Fruit fly (Drosophila melanogaster) whole organism, embryonic: ENCODE data around the gene sro.

ENCODE experiments used
- CG11456 ChIP-seq: fragments of 200-800 bp; sonication (Bioruptor generic); IDR thresholded peaks from 3 replicates; pipeline ENCODE4 v1.3.6; 2022; ENCODE audit warnings: missing biosample characterization, missing genetic modification characterization
- CG12659 ChIP-seq: fragments of 200-800 bp; sonication (Bioruptor generic); optimal IDR thresholded peaks from 3 replicates; lab custom pipeline; 2017; ENCODE audit warnings: mild to moderate bottlenecking, missing biosample characterization, missing genetic modification reagents, missing genetic modification characterization
- CG13424 ChIP-seq: fragments of 200-800 bp; sonication (Bioruptor generic); optimal IDR thresholded peaks from 2 replicates; lab custom pipeline; 2019; ENCODE audit warnings: missing biosample characterization, mild to moderate bottlenecking, missing genetic modification characterization, moderate library complexity
- CG14050 ChIP-seq: fragments of 200-800 bp; sonication (Bioruptor generic); IDR thresholded peaks from 3 replicates; pipeline ENCODE4 v1.3.6; 2022; ENCODE audit warnings: missing biosample characterization, missing genetic modification characterization
- CG15514 ChIP-seq: fragments of 200-800 bp; sonication (Bioruptor generic); optimal IDR thresholded peaks from 3 replicates; lab custom pipeline; 2017; ENCODE audit warnings: missing biosample characterization, missing genetic modification characterization, mild to moderate bottlenecking, moderate library complexity, missing genetic modification reagents
- CG17359 ChIP-seq: fragments of 200-800 bp; sonication (Bioruptor generic); optimal IDR thresholded peaks from 3 replicates; lab custom pipeline; 2018; ENCODE audit warnings: missing biosample characterization, mild to moderate bottlenecking, missing genetic modification characterization, moderate library complexity
- CG17802 ChIP-seq: fragments of 200-800 bp; sonication (Bioruptor generic); optimal IDR thresholded peaks from 2 replicates; lab custom pipeline; 2018; ENCODE audit warnings: missing biosample characterization, mild to moderate bottlenecking, missing genetic modification characterization, moderate library complexity
- CG18599 ChIP-seq: fragments of 200-800 bp; sonication (Bioruptor generic); optimal IDR thresholded peaks from 3 replicates; lab custom pipeline; 2017; ENCODE audit warnings: missing biosample characterization, missing genetic modification characterization, mild to moderate bottlenecking, moderate library complexity, missing genetic modification reagents
- CG2129 ChIP-seq: fragments of 200-800 bp; sonication (Bioruptor generic); IDR thresholded peaks from 2 replicates; pipeline ENCODE4 v1.3.6; 2022; ENCODE audit warnings: missing biosample characterization, missing genetic modification characterization; ENCODE audit not compliant: partially characterized antibody
- CG31441 ChIP-seq: fragments of 200-800 bp; sonication (Bioruptor generic); IDR thresholded peaks from 2 replicates; pipeline ENCODE4 v1.3.6; 2022; ENCODE audit warnings: missing biosample characterization, missing genetic modification characterization
- CG3995 ChIP-seq: fragments of 200-800 bp; sonication (Bioruptor generic); optimal IDR thresholded peaks from 3 replicates; lab custom pipeline; 2016; ENCODE audit warnings: missing biosample characterization, missing genetic modification characterization
- CG4328 ChIP-seq: fragments of 200-800 bp; sonication (Bioruptor generic); optimal IDR thresholded peaks from 3 replicates; lab custom pipeline; 2017; ENCODE audit warnings: missing biosample characterization, missing genetic modification reagents, missing genetic modification characterization
- CG4820 ChIP-seq: fragments of 200-800 bp; sonication (Bioruptor generic); optimal IDR thresholded peaks from 3 replicates; lab custom pipeline; 2016; ENCODE audit warnings: missing biosample characterization, missing genetic modification characterization
- CG6791 ChIP-seq: fragments of 200-800 bp; sonication (Bioruptor generic); IDR thresholded peaks from 3 replicates; pipeline ENCODE4 v1.3.6; 2022; ENCODE audit warnings: missing biosample characterization, missing genetic modification characterization; ENCODE audit not compliant: partially characterized antibody
- CG7556 ChIP-seq: fragments of 200-800 bp; sonication (Bioruptor generic); optimal IDR thresholded peaks from 2 replicates; lab custom pipeline; 2017; ENCODE audit warnings: missing biosample characterization, mild to moderate bottlenecking, missing genetic modification characterization
- CG8290 ChIP-seq, 3 experiments: fragments of 200-800 bp; sonication (Bioruptor generic); optimal IDR thresholded peaks; 2 replicates each; lab custom pipeline; 2016 to 2019; ENCODE audit warnings: missing biosample characterization in 3 of 3, missing genetic modification characterization in 3 of 3, mild to moderate bottlenecking in 2 of 3, moderate library complexity in 1 of 3
- CG8944 ChIP-seq: fragments of 200-800 bp; sonication (Bioruptor generic); optimal IDR thresholded peaks from 3 replicates; lab custom pipeline; 2016; ENCODE audit warnings: missing biosample characterization, missing genetic modification characterization
- CG9817 ChIP-seq: fragments of 200-800 bp; sonication (Bioruptor generic); optimal IDR thresholded peaks from 2 replicates; lab custom pipeline; 2018; ENCODE audit warnings: missing biosample characterization, mild to moderate bottlenecking, missing genetic modification characterization, moderate library complexity
- D ChIP-seq, 2 experiments: fragments of 200-800 bp in 1 of 2; fragments of >200 bp in 1 of 2; sonication (Bioruptor generic) in 1 of 2; optimal IDR thresholded peaks; 2 replicates in 1 of 2; 3 replicates in 1 of 2; lab custom pipeline; 2017; ENCODE audit warnings: mild to moderate bottlenecking in 1 of 2, missing biosample characterization in 1 of 2, missing genetic modification characterization in 1 of 2, missing genetic modification reagents in 1 of 2
- Dll ChIP-seq: fragments of 200-800 bp; sonication (Bioruptor generic); IDR thresholded peaks from 4 replicates; pipeline ENCODE4 v1.3.6; 2022; ENCODE audit warnings: missing biosample characterization, missing genetic modification characterization; ENCODE audit not compliant: partially characterized antibody
- Doc2 ChIP-seq: fragments of 200-800 bp; sonication (Bioruptor generic); IDR thresholded peaks from 2 replicates; pipeline ENCODE4 v1.3.6; 2022; ENCODE audit warnings: missing biosample characterization, missing genetic modification characterization
- HHEX ChIP-seq: fragments of 200-800 bp; sonication (Bioruptor generic); optimal IDR thresholded peaks from 3 replicates; lab custom pipeline; 2017; ENCODE audit warnings: missing biosample characterization, mild to moderate bottlenecking, missing genetic modification characterization, missing genetic modification reagents
- HLH54F ChIP-seq: fragments of 200-800 bp; sonication (Bioruptor generic); optimal IDR thresholded peaks from 3 replicates; lab custom pipeline; 2016; ENCODE audit warnings: missing biosample characterization, missing genetic modification characterization
- Hsf ChIP-seq: fragments of 200-800 bp; sonication (Bioruptor generic); optimal IDR thresholded peaks from 3 replicates; lab custom pipeline; 2016; ENCODE audit warnings: missing biosample characterization, missing genetic modification characterization
- NFAT ChIP-seq: fragments of 200-800 bp; sonication (Bioruptor generic); IDR thresholded peaks from 2 replicates; pipeline ENCODE4 v1.3.6; 2022; ENCODE audit warnings: missing biosample characterization, missing genetic modification characterization
- Oli ChIP-seq: fragments of 200-800 bp; sonication (Bioruptor generic); optimal IDR thresholded peaks from 2 replicates; lab custom pipeline; 2018; ENCODE audit warnings: missing biosample characterization, mild to moderate bottlenecking, missing genetic modification characterization, moderate library complexity
- Ptx1 ChIP-seq: fragments of 200-800 bp; sonication (Bioruptor generic); IDR thresholded peaks from 2 replicates; pipeline ENCODE4 v1.3.6; 2022; ENCODE audit warnings: missing biosample characterization, missing genetic modification characterization
- Sry-β ChIP-seq: fragments of 200-800 bp; sonication (Bioruptor generic); optimal IDR thresholded peaks from 2 replicates; lab custom pipeline; 2018; ENCODE audit warnings: missing biosample characterization, mild to moderate bottlenecking, missing genetic modification characterization, moderate library complexity
- Sry-δ ChIP-seq: fragments of 200-800 bp; sonication (Bioruptor generic); optimal IDR thresholded peaks from 2 replicates; lab custom pipeline; 2016; ENCODE audit warnings: missing biosample characterization, missing genetic modification characterization
- ab ChIP-seq: fragments of 200-800 bp; sonication (Bioruptor generic); optimal IDR thresholded peaks from 2 replicates; lab custom pipeline; 2016; ENCODE audit warnings: missing biosample characterization, missing genetic modification characterization
- crp ChIP-seq, 2 experiments: fragments of 200-800 bp; sonication (Bioruptor generic); optimal IDR thresholded peaks; 2 replicates in 1 of 2; 3 replicates in 1 of 2; lab custom pipeline; 2017; ENCODE audit warnings: missing biosample characterization in 2 of 2, missing genetic modification characterization in 2 of 2, mild to moderate bottlenecking in 1 of 2, moderate library complexity in 1 of 2
- danr ChIP-seq: fragments of 200-800 bp; sonication (Bioruptor generic); IDR thresholded peaks from 2 replicates; pipeline ENCODE4 v1.3.6; 2022; ENCODE audit warnings: missing biosample characterization, missing genetic modification characterization
- dmrt99B ChIP-seq: fragments of 200-800 bp; sonication (Bioruptor generic); optimal IDR thresholded peaks from 2 replicates; lab custom pipeline; 2018; ENCODE audit warnings: missing biosample characterization, mild to moderate bottlenecking, missing genetic modification characterization, moderate library complexity
- lmd ChIP-seq: fragments of 200-800 bp; sonication (Bioruptor generic); IDR thresholded peaks from 2 replicates; pipeline ENCODE4 v1.3.6; 2022; ENCODE audit warnings: missing biosample characterization, missing genetic modification characterization
- lola ChIP-seq, 3 experiments: fragments of >200 bp in 2 of 3; fragments of 200-800 bp in 1 of 3; sonication (Bioruptor generic) in 1 of 3; optimal IDR thresholded peaks; 2 replicates each; lab custom pipeline; 2017 to 2019; ENCODE audit warnings: missing biosample characterization in 3 of 3, missing genetic modification characterization in 3 of 3, mild to moderate bottlenecking in 1 of 3, moderate library complexity in 1 of 3
- mam ChIP-seq: fragments of 200-800 bp; sonication (Bioruptor generic); optimal IDR thresholded peaks from 3 replicates; lab custom pipeline; 2016; ENCODE audit warnings: missing biosample characterization, missing genetic modification characterization
- odd ChIP-seq: fragments of 200-800 bp; sonication (Bioruptor generic); optimal IDR thresholded peaks from 2 replicates; lab custom pipeline; 2017; ENCODE audit warnings: missing biosample characterization, mild to moderate bottlenecking, missing genetic modification characterization
- prd ChIP-seq, 3 experiments: fragments of >200 bp in 2 of 3; fragments of 200-800 bp in 1 of 3; sonication (Bioruptor generic) in 1 of 3; optimal IDR thresholded peaks in 2 of 3; IDR thresholded peaks in 1 of 3; 2 replicates in 2 of 3; 3 replicates in 1 of 3; pipeline versions ENCODE4 v1.3.6 to Lab custom; 2017 to 2022; ENCODE audit warnings: missing biosample characterization in 1 of 3, missing genetic modification characterization in 1 of 3
- psq ChIP-seq: fragments of 200-800 bp; sonication (Bioruptor generic); optimal IDR thresholded peaks from 2 replicates; lab custom pipeline; 2017; ENCODE audit warnings: missing biosample characterization, missing genetic modification characterization
- sens ChIP-seq: fragments of 200-800 bp; sonication (Bioruptor generic); peaks from one replicate; lab custom pipeline; 2016; ENCODE audit warnings: missing biosample characterization, missing genetic modification characterization
- slbo ChIP-seq: fragments of 200-800 bp; sonication (Bioruptor generic); IDR thresholded peaks from 2 replicates; pipeline ENCODE4 v1.3.6; 2022; ENCODE audit warnings: missing biosample characterization, missing genetic modification characterization
- sob ChIP-seq: fragments of 200-800 bp; sonication (Bioruptor generic); IDR thresholded peaks from 2 replicates; pipeline ENCODE4 v1.3.6; 2022; ENCODE audit warnings: missing biosample characterization, missing genetic modification characterization
- tio ChIP-seq: fragments of 200-800 bp; sonication (Bioruptor generic); optimal IDR thresholded peaks from 2 replicates; lab custom pipeline; 2017; ENCODE audit warnings: missing biosample characterization, missing genetic modification characterization, inconsistent platforms
- vnd ChIP-seq: fragments of 200-800 bp; sonication (Bioruptor generic); IDR thresholded peaks from 3 replicates; pipeline ENCODE4 v1.3.6; 2022; ENCODE audit warnings: missing biosample characterization, missing genetic modification characterization; ENCODE audit not compliant: partially characterized antibody
- wor ChIP-seq: fragments of 200-800 bp; sonication (Bioruptor generic); IDR thresholded peaks from 2 replicates; pipeline ENCODE4 v1.3.6; 2022; ENCODE audit warnings: missing biosample characterization, missing genetic modification characterization
- zen ChIP-seq: fragments of 200-800 bp; sonication (Bioruptor generic); optimal IDR thresholded peaks from 3 replicates; lab custom pipeline; 2018; ENCODE audit warnings: missing biosample characterization, mild to moderate bottlenecking, missing genetic modification characterization, moderate library complexity

Gene sro

dm6 chr3R:29772090-29772794 is 22.2 kb upstream of the sro start (continued):
- peak; percentile 17 for TF ChIP-seq CG18599
- TF ChIP-seq Doc2 (GFP tag; lab: Robert Waterston, UW) = no peak
- TF ChIP-seq mam = peak; percentile 2
- peak in 1 of 3 experiments; percentile 69 for TF ChIP-seq lola (GFP tag; optimal IDR thresholded peaks at IDR 0.05; lab: Kevin White, UChicago)
- TF ChIP-seq CG11456 (GFP tag; lab: Robert Waterston, UW) = peak; percentile 58; the same call in 2 of the 3 replicates
- no peak for TF ChIP-seq CG2129
- TF ChIP-seq CG12659 (GFP tag; lab: Kevin White, UChicago) = peak; percentile 24
- peak; percentile 69 for TF ChIP-seq CG7556 (GFP tag; lab: Kevin White, UChicago)
- peak; percentile 20 for TF ChIP-seq CG8944 (GFP tag; lab: Kevin White, UChicago)
- TF ChIP-seq CG14050 (GFP tag; lab: Robert Waterston, UW) = no peak
- TF ChIP-seq Sry-δ (GFP tag; lab: Kevin White, UChicago) = peak; percentile 3
- TF ChIP-seq psq (GFP tag; lab: Kevin White, UChicago) = peak; percentile 89
- peak; percentile 13 for TF ChIP-seq odd (GFP tag; lab: Kevin White, UChicago)
- peak; percentile 33 for TF ChIP-seq CG4820 (GFP tag; lab: Kevin White, UChicago)
- peak; percentile 32; the same call in 1 of the 2 replicates for TF ChIP-seq CG31441 (GFP tag; lab: Robert Waterston, UW)
- peak; percentile 56; the same call in 1 of the 2 replicates for TF ChIP-seq lmd (GFP tag; lab: Robert Waterston, UW)
- TF ChIP-seq CG8290 (GFP tag; optimal IDR thresholded peaks at IDR 0.05; lab: Kevin White, UChicago) = peak; percentile 34
- peak in 1 of 2 experiments; percentile 61 for TF ChIP-seq CG8290 (tag; optimal IDR thresholded peaks at IDR 0.05; lab: Kevin White, UChicago)
- peak; percentile 15 for TF ChIP-seq CG13424 (tag; lab: Kevin White, UChicago)
- TF ChIP-seq CG17359 = peak; percentile 8
- no peak for TF ChIP-seq D (optimal IDR thresholded peaks at IDR 0.05; lab: Kevin White, UChicago)
- TF ChIP-seq D (GFP tag; optimal IDR thresholded peaks at IDR 0.05; lab: Kevin White, UChicago) = peak; percentile 6
- TF ChIP-seq CG6791 (GFP tag; lab: Robert Waterston, UW) = peak; percentile 20; the same call in 1 of the 3 replicates
- peak; percentile 44 for TF ChIP-seq slbo
- peak; percentile 36 for TF ChIP-seq Oli
- peak; percentile 58 for TF ChIP-seq Sry-β (GFP tag; lab: Kevin White, UChicago)
- TF ChIP-seq wor (GFP tag; lab: Robert Waterston, UW) = no peak
- TF ChIP-seq sob (GFP tag; lab: Robert Waterston, UW) = peak; percentile 54; the same call in 1 of the 2 replicates
- peak; percentile 2 for TF ChIP-seq CG3995 (GFP tag; lab: Kevin White, UChicago)
- no peak for TF ChIP-seq HHEX (GFP tag; lab: Kevin White, UChicago)
- no peak for TF ChIP-seq zen (tag; lab: Kevin White, UChicago)
- TF ChIP-seq prd (optimal IDR thresholded peaks at IDR 0.05; lab: Kevin White, UChicago) = no peak
- peak; percentile 51; the same call in 2 of the 3 replicates for TF ChIP-seq prd (GFP tag; IDR thresholded peaks at IDR 0.05; lab: Robert Waterston, UW)
- peak; percentile 75 for TF ChIP-seq NFAT
- peak; percentile 91 for TF ChIP-seq sens
- peak; percentile 10 for TF ChIP-seq HLH54F (GFP tag; lab: Kevin White, UChicago)
- TF ChIP-seq CG17802 = no peak
- 0 out of 3 replicates have a peak, but pooled peaks have one; percentile 21 for TF ChIP-seq vnd (GFP tag; lab: Robert Waterston, UW)
- peak; percentile 98 for TF ChIP-seq CG15514 (GFP tag; lab: Kevin White, UChicago)
- TF ChIP-seq Dll (GFP tag; lab: Robert Waterston, UW) = no peak
- 0 out of 2 replicates have a peak, but pooled peaks have one; percentile 20 for TF ChIP-seq Ptx1 (GFP tag; lab: Robert Waterston, UW)
- no peak for TF ChIP-seq ab (GFP tag; lab: Kevin White, UChicago)
- peak; percentile 35 for TF ChIP-seq CG9817 (tag; lab: Kevin White, UChicago)
- TF ChIP-seq dmrt99B = peak; percentile 14
- peak; percentile 62 for TF ChIP-seq tio (GFP tag; lab: Kevin White, UChicago)
- TF ChIP-seq Hsf (GFP tag; lab: Kevin White, UChicago) = peak; percentile 8
- peak in 1 of 2 experiments; percentile 50 for TF ChIP-seq crp (GFP tag; optimal IDR thresholded peaks at IDR 0.05; lab: Kevin White, UChicago)
- no peak for TF ChIP-seq CG4328 (GFP tag; lab: Kevin White, UChicago)
- 0 out of 2 replicates have a peak, but pooled peaks have one; percentile 20 for TF ChIP-seq danr
